Worm (Caenorhabditis elegans): ENCODE data around the gene F26G5.1.

Gene F26G5.1

DNA sequence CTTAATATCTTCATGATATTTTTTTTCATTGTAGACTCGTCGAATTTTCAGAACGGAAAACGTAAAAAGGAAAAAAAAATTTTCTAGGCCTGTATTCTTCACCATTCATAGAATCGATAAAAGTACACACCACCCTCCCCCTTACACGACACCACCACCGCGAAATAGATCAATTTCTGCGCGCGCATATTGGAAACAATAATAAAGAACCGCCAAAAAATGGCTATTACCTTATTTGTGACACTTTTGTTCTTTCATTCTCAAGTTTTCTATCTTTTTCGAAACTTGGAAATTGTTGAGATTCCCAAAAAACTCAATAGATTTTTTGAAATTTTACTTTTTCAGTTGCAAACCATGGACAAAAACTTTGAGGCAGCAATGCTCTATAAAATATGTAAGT, at the start of gene F26G5.1:
TSS of gene F26G5.1 (plus strand) at position 339 of the 400 bp plus-strand sequence.
- TF ChIP-seq tbx-8 (GFP tag; optimal IDR thresholded peaks at IDR 0.05) (no peak), mls-2 (tag; optimal IDR thresholded peaks at IDR 0.05) (no peak), nhr-76 (tag; optimal IDR thresholded peaks at IDR 0.05) (no peak), ztf-11 (tag; optimal IDR thresholded peaks at IDR 0.05) (no peak), unc-39 (tag; optimal IDR thresholded peaks at IDR 0.05) (no peak), sptf-1 (tag; optimal IDR thresholded peaks at IDR 0.05) (no peak), unc-120 (tag; optimal IDR thresholded peaks at IDR 0.05; ENCODE audit: poor library complexity, severe bottlenecking) (no peak), nhr-2 (tag; optimal IDR thresholded peaks at IDR 0.05) (no peak), snpc-4 (tag; optimal IDR thresholded peaks at IDR 0.05) (no peak), zip-8 (tag; optimal IDR thresholded peaks at IDR 0.05) (no peak), bed-3 (GFP tag; optimal IDR thresholded peaks at IDR 0.05) (no peak), ceh-39 (tag; optimal IDR thresholded peaks at IDR 0.05) (no peak), lin-32 (GFP tag; optimal IDR thresholded peaks at IDR 0.05) (no peak), lsy-2 (tag; optimal IDR thresholded peaks at IDR 0.05) (no peak), mep-1 (tag; optimal IDR thresholded peaks at IDR 0.05) (no peak), ham-2 (GFP tag; optimal IDR thresholded peaks at IDR 0.05) (no peak)

DNA sequence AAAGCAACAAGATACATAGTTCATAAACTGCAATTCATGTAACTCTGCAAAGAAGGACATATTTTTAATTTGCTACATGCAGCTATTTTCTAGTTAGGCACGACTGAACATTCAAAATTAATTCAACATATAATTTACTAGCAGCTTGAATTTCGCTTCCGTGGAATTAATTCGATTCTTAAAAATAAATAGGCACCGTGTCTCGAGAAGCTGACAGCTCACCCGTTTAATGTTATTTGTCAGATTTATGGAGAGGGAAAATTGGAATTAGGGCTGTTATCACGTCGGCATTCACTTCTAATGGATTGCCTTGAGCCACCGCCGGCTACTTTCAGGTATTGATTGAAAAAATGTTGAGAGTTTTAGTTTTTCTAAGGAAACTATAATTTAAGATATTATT, 48.9 kb upstream of the F26G5.1 start, which contains the start of gene srh-21:
TSS of gene srh-21 (plus strand) at position 301 of the 400 bp plus-strand sequence.
- no peak for TF ChIP-seq unc-120 (tag; optimal IDR thresholded peaks at IDR 0.05; ENCODE audit: poor library complexity, severe bottlenecking)
- no peak for TF ChIP-seq snpc-4 (tag; optimal IDR thresholded peaks at IDR 0.05)
- no peak for TF ChIP-seq unc-62 (GFP tag; optimal IDR thresholded peaks at IDR 0.05)
- TF ChIP-seq flh-1 (GFP tag; optimal IDR thresholded peaks at IDR 0.05) = no peak
- TF ChIP-seq ham-2 (GFP tag; optimal IDR thresholded peaks at IDR 0.05) = no peak
- TF ChIP-seq tbx-8 (GFP tag; optimal IDR thresholded peaks at IDR 0.05) = no peak
- TF ChIP-seq drap-1 (GFP tag; optimal IDR thresholded peaks at IDR 0.05) = no peak
- TF ChIP-seq nhr-76 (tag; optimal IDR thresholded peaks at IDR 0.05) = no peak
- no peak for TF ChIP-seq ceh-43 (GFP tag; optimal IDR thresholded peaks at IDR 0.05)
- no peak for TF ChIP-seq pha-4 (tag; optimal IDR thresholded peaks at IDR 0.05)
- TF ChIP-seq sem-2 (GFP tag; optimal IDR thresholded peaks at IDR 0.05) = no peak
- TF ChIP-seq mep-1 (tag; optimal IDR thresholded peaks at IDR 0.05) = no peak
- no peak for TF ChIP-seq unc-39 (tag; optimal IDR thresholded peaks at IDR 0.05)
- TF ChIP-seq elt-1 (tag; optimal IDR thresholded peaks at IDR 0.05; ENCODE audit: borderline replicate concordance, insufficient read depth) = no peak
- no peak for TF ChIP-seq mls-2 (tag; optimal IDR thresholded peaks at IDR 0.05)
- TF ChIP-seq mab-5 (tag; optimal IDR thresholded peaks at IDR 0.05) = no peak
- no peak for TF ChIP-seq nhr-28 (tag; optimal IDR thresholded peaks at IDR 0.05)
- TF ChIP-seq nhr-12 (tag; optimal IDR thresholded peaks at IDR 0.05) = no peak
- no peak for TF ChIP-seq ces-1 (GFP tag; optimal IDR thresholded peaks at IDR 0.05)

- TF ChIP-seq unc-120 (tag; optimal IDR thresholded peaks at IDR 0.05; ENCODE audit: poor library complexity, severe bottlenecking) (no peak), unc-62 (GFP tag; optimal IDR thresholded peaks at IDR 0.05) (no peak), lin-32 (GFP tag; optimal IDR thresholded peaks at IDR 0.05) (no peak), flh-1 (GFP tag; optimal IDR thresholded peaks at IDR 0.05) (no peak), cnd-1 (tag; optimal IDR thresholded peaks at IDR 0.05) (no peak), hlh-1 (tag; optimal IDR thresholded peaks at IDR 0.05) (no peak), ham-2 (GFP tag; optimal IDR thresholded peaks at IDR 0.05) (no peak), mab-5 (tag; optimal IDR thresholded peaks at IDR 0.05) (no peak), pha-4 (tag; optimal IDR thresholded peaks at IDR 0.05) (no peak), bed-3 (GFP tag; optimal IDR thresholded peaks at IDR 0.05) (no peak), nhr-2 (tag; optimal IDR thresholded peaks at IDR 0.05) (no peak), unc-39 (tag; optimal IDR thresholded peaks at IDR 0.05) (no peak), drap-1 (GFP tag; optimal IDR thresholded peaks at IDR 0.05) (no peak), ceh-39 (tag; optimal IDR thresholded peaks at IDR 0.05) (no peak), ztf-11 (tag; optimal IDR thresholded peaks at IDR 0.05) (no peak), nhr-28 (tag; optimal IDR thresholded peaks at IDR 0.05) (no peak), elt-3 (tag; optimal IDR thresholded peaks at IDR 0.05) (no peak), zip-8 (tag; optimal IDR thresholded peaks at IDR 0.05) (no peak)
Measured at ce11 chrV:4929842-4930241, 45.4 kb upstream of the F26G5.1 start, which contains the start of gene str-205. str-205 (minus strand) TSS chrV:4929942.

- no peak for TF ChIP-seq ceh-83 (GFP tag; optimal IDR thresholded peaks at IDR 0.05)
Measured at ce11 chrV:4932814-4933213, 42.5 kb upstream of the F26G5.1 start, which contains the start of gene C02E7.10. C02E7.10 (minus strand) TSS chrV:4933045.

DNA sequence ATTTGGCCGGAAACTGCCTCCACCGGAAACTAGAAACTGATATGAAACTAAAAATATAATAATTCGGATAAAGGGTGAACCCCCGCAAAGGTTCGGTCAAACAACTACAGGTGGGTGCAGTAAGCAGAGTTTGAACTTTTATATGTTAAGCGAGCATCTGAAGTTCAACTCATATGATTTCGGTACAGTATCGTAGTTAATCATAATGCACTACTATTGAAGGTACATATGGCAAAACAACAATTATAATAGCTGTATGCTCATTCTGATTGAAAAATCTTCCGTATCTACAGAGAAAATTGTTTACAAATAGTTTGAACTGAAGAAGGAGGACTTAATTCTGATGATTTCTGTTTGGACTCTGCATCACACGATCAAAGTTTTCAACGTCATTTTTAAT, 42.0 kb upstream of the F26G5.1 start:
- TF ChIP-seq sem-2 (GFP tag; optimal IDR thresholded peaks at IDR 0.05) = no peak
